Fruit fly (Drosophila melanogaster): ENCODE results near the gene Dok.

Gene Dok

DNA sequence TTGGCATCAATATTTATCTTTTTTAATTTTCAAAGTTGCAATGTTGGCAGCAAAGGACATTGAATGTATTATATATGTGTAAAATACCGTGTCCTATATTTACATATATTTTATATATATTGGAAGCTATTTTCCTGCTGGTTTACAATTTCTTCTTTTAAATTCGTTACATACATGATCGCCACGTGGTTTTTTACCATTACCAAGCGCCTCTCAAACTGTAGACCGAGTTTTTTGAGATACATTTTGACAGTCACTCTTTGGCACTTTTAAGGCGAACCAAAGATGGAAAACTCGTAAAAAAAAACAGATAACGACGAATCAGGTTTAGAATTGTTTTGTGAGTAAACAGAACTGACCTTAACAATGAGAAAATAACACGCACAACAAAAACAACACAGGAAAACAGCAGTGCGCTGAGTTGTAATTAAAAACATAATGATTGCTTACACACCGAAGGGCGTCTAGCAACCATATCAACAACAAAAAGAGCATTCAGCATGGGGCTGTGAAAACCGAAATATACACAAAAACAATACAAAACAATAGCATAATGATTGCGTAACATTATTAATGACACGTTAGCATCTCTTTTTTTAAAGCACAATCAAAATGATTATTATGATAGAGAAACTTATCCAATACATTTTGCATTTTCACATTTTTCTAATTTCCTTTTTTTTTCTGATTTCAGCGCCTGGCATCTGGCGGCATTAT is 15.8 kb downstream of the Dok start:
- no peak for TF ChIP-seq Pif1B (GFP tag; optimal IDR thresholded peaks at IDR 0.05)
- TF ChIP-seq CG14655 (GFP tag; optimal IDR thresholded peaks at IDR 0.05), result no peak
- TF ChIP-seq CG34367 (tag; optimal IDR thresholded peaks at IDR 0.05), result no peak
- TF ChIP-seq Snoo (tag; optimal IDR thresholded peaks at IDR 0.05), result no peak
- no peak for TF ChIP-seq D1 (tag; optimal IDR thresholded peaks at IDR 0.05)
- TF ChIP-seq EcR (GFP tag; optimal IDR thresholded peaks at IDR 0.05), result no peak
- no peak for TF ChIP-seq gl (tag; optimal IDR thresholded peaks at IDR 0.05)

DNA sequence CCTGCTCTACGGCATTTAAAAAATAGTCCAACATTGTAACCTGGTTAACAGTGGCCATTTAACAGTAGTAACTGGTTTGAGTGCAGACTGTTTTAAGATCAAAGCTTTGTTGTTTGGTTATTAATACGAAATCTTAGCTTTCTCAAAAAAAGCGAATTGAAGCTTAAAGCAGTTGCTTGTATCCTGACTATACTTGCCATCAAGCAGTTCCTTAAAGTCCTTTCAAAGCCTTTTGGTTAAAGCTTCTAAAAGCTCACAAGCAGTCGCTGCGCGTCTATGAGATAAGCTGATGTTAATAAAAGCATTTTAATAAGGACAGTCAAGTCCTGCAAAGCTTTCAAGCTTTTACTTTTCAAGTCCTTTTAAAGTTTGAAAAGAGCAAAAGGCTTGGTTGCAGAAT is 16.7 kb downstream of the Dok start:
- TF ChIP-seq CG12605 (GFP tag; IDR thresholded peaks at IDR 0.05), result no peak
- TF ChIP-seq rn (GFP tag; IDR thresholded peaks at IDR 0.05), result no peak
- TF ChIP-seq CG17806 (tag; optimal IDR thresholded peaks at IDR 0.05), result no peak
- TF ChIP-seq Ets98B (GFP tag; IDR thresholded peaks at IDR 0.05), result no peak
- TF ChIP-seq fd96Ca (GFP tag; IDR thresholded peaks at IDR 0.05), result no peak

DNA sequence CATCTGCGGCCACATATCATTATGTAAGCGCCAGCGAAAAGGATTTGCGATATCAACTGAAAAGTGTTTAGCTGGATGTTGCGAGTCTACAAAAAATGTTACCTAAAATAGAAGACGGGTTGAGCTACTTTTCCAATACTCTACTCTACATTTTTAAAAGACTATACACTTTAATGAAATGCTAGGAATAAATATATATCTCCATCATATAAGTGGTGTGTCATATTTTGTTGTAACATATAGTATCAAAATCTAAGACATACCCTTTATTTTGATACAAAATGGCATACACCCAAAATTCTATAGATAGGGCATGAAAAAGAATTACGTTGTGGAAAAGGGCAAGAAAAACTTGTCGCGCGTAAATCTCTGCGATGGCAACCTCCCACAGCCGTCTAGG is 19.0 kb downstream of the Dok start:
- TF ChIP-seq CG9948 (tag; optimal IDR thresholded peaks at IDR 0.05) (no peak), CG15710 (tag; optimal IDR thresholded peaks at IDR 0.05) (no peak), CG32121 (GFP tag; IDR thresholded peaks at IDR 0.05) (no peak), CG13204 (GFP tag; optimal IDR thresholded peaks at IDR 0.05) (no peak), Pif1A (GFP tag; optimal IDR thresholded peaks at IDR 0.05) (no peak), EcR (GFP tag; optimal IDR thresholded peaks at IDR 0.05) (no peak), D1 (tag; optimal IDR thresholded peaks at IDR 0.05) (no peak), CG4496 (GFP tag; IDR thresholded peaks at IDR 0.05) (no peak), CG34367 (tag; optimal IDR thresholded peaks at IDR 0.05) (no peak), CG14655 (GFP tag; optimal IDR thresholded peaks at IDR 0.05) (no peak), rn (GFP tag; IDR thresholded peaks at IDR 0.05) (no peak), fd96Ca (GFP tag; IDR thresholded peaks at IDR 0.05) (no peak), gl (tag; optimal IDR thresholded peaks at IDR 0.05) (no peak), Snoo (tag; optimal IDR thresholded peaks at IDR 0.05) (no peak), CG8159 (tag; optimal IDR thresholded peaks at IDR 0.05) (no peak), Pif1B (GFP tag; optimal IDR thresholded peaks at IDR 0.05) (no peak), CG10348 (GFP tag; IDR thresholded peaks at IDR 0.05) (no peak), CG12605 (GFP tag; IDR thresholded peaks at IDR 0.05) (no peak)

DNA sequence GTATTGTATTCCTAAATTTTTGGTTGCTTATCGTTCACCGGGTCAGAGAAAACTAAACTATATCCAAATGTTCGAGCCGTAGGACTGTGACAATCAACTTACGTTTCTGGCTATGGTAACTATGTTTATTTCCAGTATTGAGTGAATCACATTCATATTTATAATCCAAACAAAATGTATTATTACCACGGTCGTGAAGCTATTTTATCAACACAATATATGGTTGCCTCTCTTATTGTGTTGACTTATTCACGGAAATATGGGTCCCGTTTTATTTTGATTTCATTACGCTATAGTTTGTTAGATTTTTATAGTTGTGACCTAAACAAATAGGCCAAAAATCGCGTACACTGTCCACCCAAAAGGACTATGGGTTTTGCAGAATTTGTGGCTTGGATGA is 23.4 kb downstream of the Dok start, which contains the start of gene CG15034:
CG15034 (minus strand) TSS at position 101 of the 400 bp plus-strand sequence.
- no peak for TF ChIP-seq CG8301 (tag; optimal IDR thresholded peaks at IDR 0.05)
- no peak for TF ChIP-seq Snoo (tag; optimal IDR thresholded peaks at IDR 0.05)
- TF ChIP-seq EcR (GFP tag; optimal IDR thresholded peaks at IDR 0.05), result no peak
- no peak for TF ChIP-seq CG14655 (GFP tag; optimal IDR thresholded peaks at IDR 0.05)
- TF ChIP-seq Pif1A (GFP tag; optimal IDR thresholded peaks at IDR 0.05), result no peak
- TF ChIP-seq gl (tag; optimal IDR thresholded peaks at IDR 0.05), result no peak
- TF ChIP-seq CG34367 (tag; optimal IDR thresholded peaks at IDR 0.05), result no peak
- TF ChIP-seq CG13204 (GFP tag; optimal IDR thresholded peaks at IDR 0.05), result no peak
- TF ChIP-seq CG32121 (GFP tag; IDR thresholded peaks at IDR 0.05), result no peak
- TF ChIP-seq CG17806 (tag; optimal IDR thresholded peaks at IDR 0.05), result no peak
- TF ChIP-seq CG9948 (tag; optimal IDR thresholded peaks at IDR 0.05), result no peak
- no peak for TF ChIP-seq D1 (tag; optimal IDR thresholded peaks at IDR 0.05)
- no peak for TF ChIP-seq CG12605 (GFP tag; IDR thresholded peaks at IDR 0.05)
- TF ChIP-seq CG8159 (tag; optimal IDR thresholded peaks at IDR 0.05), result no peak
- TF ChIP-seq CG4496 (GFP tag; IDR thresholded peaks at IDR 0.05), result no peak
- no peak for TF ChIP-seq fd96Ca (GFP tag; IDR thresholded peaks at IDR 0.05)

DNA sequence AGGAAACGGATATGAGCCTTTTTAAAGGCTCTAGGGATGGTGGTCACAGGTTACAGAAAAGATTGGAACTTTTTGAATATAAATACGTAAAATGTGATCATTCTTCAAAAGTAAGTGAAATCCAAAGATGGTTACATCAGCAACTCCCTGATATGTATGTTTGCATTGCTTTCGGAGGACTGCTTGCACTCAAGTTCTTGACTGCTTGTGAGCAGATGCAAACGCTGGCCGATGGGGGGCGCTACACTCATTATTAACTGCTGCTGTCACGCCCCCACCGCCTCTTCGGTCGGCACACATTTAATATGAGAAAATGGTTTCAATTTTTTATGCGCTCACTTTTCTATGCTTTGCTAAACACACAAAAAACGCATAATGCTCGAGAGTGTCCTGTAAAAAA is 25.9 kb downstream of the Dok start:
- TF ChIP-seq CG32121 (GFP tag; IDR thresholded peaks at IDR 0.05), result no peak
- no peak for TF ChIP-seq gl (tag; optimal IDR thresholded peaks at IDR 0.05)
- TF ChIP-seq D1 (tag; optimal IDR thresholded peaks at IDR 0.05), result no peak
- no peak for TF ChIP-seq CG12605 (GFP tag; IDR thresholded peaks at IDR 0.05)
- TF ChIP-seq CG14655 (GFP tag; optimal IDR thresholded peaks at IDR 0.05), result no peak
- no peak for TF ChIP-seq CG17806 (tag; optimal IDR thresholded peaks at IDR 0.05)
- no peak for TF ChIP-seq Pif1B (GFP tag; optimal IDR thresholded peaks at IDR 0.05)

DNA sequence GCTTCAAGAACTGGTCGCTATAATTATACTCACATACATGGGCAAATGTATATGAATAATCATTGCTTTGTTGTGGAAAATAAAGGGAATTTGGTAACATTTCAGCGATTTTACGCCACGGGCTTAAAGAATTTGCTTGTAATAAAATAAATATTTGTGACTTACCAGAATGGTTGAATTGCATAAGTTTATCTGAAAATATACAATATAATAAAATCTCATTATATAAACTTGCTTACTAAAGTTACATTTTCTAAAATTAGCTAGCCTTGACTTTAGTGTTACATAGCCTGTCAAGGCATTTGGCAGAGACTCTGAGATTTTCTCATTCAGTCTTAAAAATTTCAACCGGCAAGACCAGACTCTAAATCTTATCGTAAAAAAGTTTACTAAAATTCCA is 34.5 kb downstream of the Dok start, which contains the start of gene CG1999:
CG1999 (plus strand) TSS at position 301 of the 400 bp plus-strand sequence.
- TF ChIP-seq CG4496 (GFP tag; IDR thresholded peaks at IDR 0.05) (no peak), CG15710 (tag; optimal IDR thresholded peaks at IDR 0.05) (no peak), CG32121 (GFP tag; IDR thresholded peaks at IDR 0.05) (no peak), CG17806 (tag; optimal IDR thresholded peaks at IDR 0.05) (no peak), CG9948 (tag; optimal IDR thresholded peaks at IDR 0.05) (no peak), Snoo (tag; optimal IDR thresholded peaks at IDR 0.05) (no peak), CG14655 (GFP tag; optimal IDR thresholded peaks at IDR 0.05) (no peak), CG13204 (GFP tag; optimal IDR thresholded peaks at IDR 0.05) (no peak), Ets98B (GFP tag; IDR thresholded peaks at IDR 0.05) (no peak), Pif1A (GFP tag; optimal IDR thresholded peaks at IDR 0.05) (no peak), EcR (GFP tag; optimal IDR thresholded peaks at IDR 0.05) (no peak), rn (GFP tag; IDR thresholded peaks at IDR 0.05) (no peak), fd96Ca (GFP tag; IDR thresholded peaks at IDR 0.05) (no peak), CG34367 (tag; optimal IDR thresholded peaks at IDR 0.05) (no peak), D1 (tag; optimal IDR thresholded peaks at IDR 0.05) (no peak), gl (tag; optimal IDR thresholded peaks at IDR 0.05) (no peak), CG8159 (tag; optimal IDR thresholded peaks at IDR 0.05) (no peak), CG8301 (tag; optimal IDR thresholded peaks at IDR 0.05) (no peak), CG10348 (GFP tag; IDR thresholded peaks at IDR 0.05) (no peak), Pif1B (GFP tag; optimal IDR thresholded peaks at IDR 0.05) (no peak)
